Fruit fly (Drosophila melanogaster): ENCODE results near the gene SREBP.

DNA sequence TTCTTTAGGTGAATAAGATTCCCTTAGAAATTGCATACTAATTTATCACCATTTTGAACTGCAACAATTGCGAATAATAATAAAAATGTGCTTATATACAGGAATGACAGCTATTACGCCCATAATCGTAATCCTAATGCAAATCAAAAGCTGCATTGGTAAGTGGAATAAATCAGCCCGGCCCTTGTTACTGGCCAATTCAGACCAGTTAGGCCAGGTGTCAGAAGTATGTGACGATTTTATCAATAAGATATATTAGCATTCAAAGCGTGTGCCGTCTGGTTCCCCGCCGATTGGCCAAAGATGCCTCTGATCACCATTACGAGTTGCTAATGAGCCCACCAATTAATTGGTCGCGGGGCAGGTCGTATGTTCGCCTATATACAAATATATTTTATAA lies 18.8 kb downstream of the SREBP start:
- TF ChIP-seq Clk (GFP tag; optimal IDR thresholded peaks at IDR 0.05) (no peak), CG12768 (GFP tag; optimal IDR thresholded peaks at IDR 0.05) (no peak), kay (GFP tag; ENCODE audit: borderline replicate concordance) (no peak), CG14711 (tag; optimal IDR thresholded peaks at IDR 0.05) (no peak), cic (GFP tag; optimal IDR thresholded peaks at IDR 0.05) (no peak), CG7045 (GFP tag; optimal IDR thresholded peaks at IDR 0.05) (no peak), ovo (GFP tag; optimal IDR thresholded peaks at IDR 0.05) (no peak), bab1 (GFP tag; optimal IDR thresholded peaks at IDR 0.05) (no peak), toe (GFP tag; optimal IDR thresholded peaks at IDR 0.05) (no peak)

Data from whole organism, adult.